Fruit fly (Drosophila melanogaster): ENCODE measurements around the gene Abcd3.

Gene Abcd3

dm6 chrX:19701611-19702010 is 49.0 kb upstream of the Abcd3 start, which contains the start of gene Tcs4 (continued):
- TF ChIP-seq CG10267 (tag; optimal IDR thresholded peaks at IDR 0.05) (peak; percentile 56), CG10209 (GFP tag; optimal IDR thresholded peaks at IDR 0.05) (peak; percentile 13), D (optimal IDR thresholded peaks at IDR 0.05) (no peak), D (GFP tag; optimal IDR thresholded peaks at IDR 0.05) (no peak), CG8290 (GFP tag; optimal IDR thresholded peaks at IDR 0.05) (peak; percentile 4), CG8290 (tag; optimal IDR thresholded peaks at IDR 0.05) (no peak), sob (GFP tag; IDR thresholded peaks at IDR 0.05) (0 out of 2 replicates have a peak, but pooled peaks have one; percentile 19), CG18764 (GFP tag; optimal IDR thresholded peaks at IDR 0.05) (peak; percentile 99), Xbp1 (GFP tag; optimal IDR thresholded peaks at IDR 0.05) (peak; percentile 42), Dek (tag; optimal IDR thresholded peaks at IDR 0.05) (peak; percentile 15), gem (tag; optimal IDR thresholded peaks at IDR 0.05) (peak; percentile 71), CG30403 (GFP tag; optimal IDR thresholded peaks at IDR 0.05) (peak; percentile 44), slbo (GFP tag; IDR thresholded peaks at IDR 0.05) (peak; percentile 20; the same call in 1 of the 2 replicates), CoRest (tag; optimal IDR thresholded peaks at IDR 0.05) (peak; percentile 29), knrl (GFP tag; IDR thresholded peaks at IDR 0.05; ENCODE audit: partially characterized antibody) (peak; percentile 42; the same call in 1 of the 3 replicates), tin (GFP tag; optimal IDR thresholded peaks at IDR 0.05) (peak; percentile 29), MTF-1 (GFP tag; optimal IDR thresholded peaks at IDR 0.05; ENCODE audit: borderline replicate concordance) (no peak), amos (GFP tag; IDR thresholded peaks at IDR 0.05; ENCODE audit: partially characterized antibody) (peak; percentile 46; the same call in 1 of the 2 replicates), CG34224 (GFP tag; IDR thresholded peaks at IDR 0.05; ENCODE audit: partially characterized antibody) (peak; percentile 80), CG2129 (GFP tag; IDR thresholded peaks at IDR 0.05; ENCODE audit: partially characterized antibody) (no peak), CG34422 (GFP tag; IDR thresholded peaks at IDR 0.05) (peak; percentile 34; the same call in 1 of the 3 replicates), zen2 (GFP tag; IDR thresholded peaks at IDR 0.05; ENCODE audit: partially characterized antibody) (peak; percentile 60; the same call in 2 of the 3 replicates), Elba2 (GFP tag; optimal IDR thresholded peaks at IDR 0.05) (peak; percentile 25), CG14710 (tag; optimal IDR thresholded peaks at IDR 0.05) (peak; percentile 49), twi (tag; optimal IDR thresholded peaks at IDR 0.05) (no peak), Neu2 (GFP tag; optimal IDR thresholded peaks at IDR 0.05; ENCODE audit: borderline replicate concordance) (no peak), CG8281 (tag; optimal IDR thresholded peaks at IDR 0.05) (no peak), CG12391 (tag; optimal IDR thresholded peaks at IDR 0.05) (peak; percentile 63), lbe (GFP tag; optimal IDR thresholded peaks at IDR 0.05) (peak; percentile 1), stwl (tag; optimal IDR thresholded peaks at IDR 0.05) (peak; percentile 100), bsh (GFP tag; optimal IDR thresholded peaks at IDR 0.05) (peak in 1 of 2 experiments; percentile 33), CG15696 (tag; optimal IDR thresholded peaks at IDR 0.05) (peak; percentile 30), Sin3A (optimal IDR thresholded peaks at IDR 0.05) (peak; percentile 12), MBD-R2 (GFP tag; IDR thresholded peaks at IDR 0.05) (peak; percentile 82), Ssrp (tag; optimal IDR thresholded peaks at IDR 0.05) (peak; percentile 5)

- peak; percentile 69 for TF ChIP-seq CG13287 (GFP tag; IDR thresholded peaks at IDR 0.05; ENCODE audit: partially characterized antibody)
- TF ChIP-seq CG15514 (GFP tag; optimal IDR thresholded peaks at IDR 0.05): peak; percentile 41
- TF ChIP-seq CG10979 (tag; optimal IDR thresholded peaks at IDR 0.05): peak; percentile 9
- TF ChIP-seq CG2116 (GFP tag; optimal IDR thresholded peaks at IDR 0.05): peak; percentile 56
- peak; percentile 47 for TF ChIP-seq CG30020 (tag; optimal IDR thresholded peaks at IDR 0.05)
- peak; percentile 62 for TF ChIP-seq CG14710 (tag; optimal IDR thresholded peaks at IDR 0.05)
- TF ChIP-seq Pdp1 (GFP tag; optimal IDR thresholded peaks at IDR 0.05): peak in 1 of 2 experiments; percentile 28
- TF ChIP-seq dan (GFP tag; IDR thresholded peaks at IDR 0.05): no peak
- TF ChIP-seq HmgZ (tag; optimal IDR thresholded peaks at IDR 0.05): peak; percentile 17
- TF ChIP-seq CHES-1-like (GFP tag; optimal IDR thresholded peaks at IDR 0.05): peak; percentile 62
- TF ChIP-seq Max (GFP tag; optimal IDR thresholded peaks at IDR 0.05): peak; percentile 37
- peak; percentile 17 for TF ChIP-seq Tbp (GFP tag; optimal IDR thresholded peaks at IDR 0.05)
- TF ChIP-seq row (GFP tag; IDR thresholded peaks at IDR 0.05): 0 out of 3 replicates have a peak, but pooled peaks have one; percentile 21
- TF ChIP-seq Dll (GFP tag; IDR thresholded peaks at IDR 0.05; ENCODE audit: partially characterized antibody): 0 out of 4 replicates have a peak, but pooled peaks have one; percentile 42
- no peak for TF ChIP-seq Dad (GFP tag; optimal IDR thresholded peaks at IDR 0.05)
- TF ChIP-seq Usf (GFP tag; optimal IDR thresholded peaks at IDR 0.05): no peak
- peak; percentile 84 for TF ChIP-seq dm (GFP tag; optimal IDR thresholded peaks at IDR 0.05)
Observed at dm6 chrX:19704083-19704482, 46.5 kb upstream of the Abcd3 start, which contains the start of the genes CG14230 and CG14232. CG14230 (plus strand) TSS chrX:19704176. CG14232 (minus strand) TSS chrX:19704259.
